Worm (Caenorhabditis elegans): Measurements from ENCODE around the gene fbxa-75.

- TF ChIP-seq dao-5 (tag; optimal IDR thresholded peaks at IDR 0.05) = no peak
- no peak for TF ChIP-seq W03F9.2 (tag; optimal IDR thresholded peaks at IDR 0.05)
- no peak for TF ChIP-seq him-1 (tag; optimal IDR thresholded peaks at IDR 0.05)
Measured at ce11 chrIII:1340240-1340639, 36.7 kb downstream of the fbxa-75 start, which contains the start of gene fbxa-5.

Data from whole organism, L4/young adult.